Worm (Caenorhabditis elegans) whole organism, L4 larva: ENCODE data around the gene cpna-3.
A peak's percentile ranks its signal among the peaks of the same experiment; 100 is the strongest.

Source experiments
- F10B5.3 ChIP-seq: sonication (generic microtip); optimal IDR thresholded peaks from 2 replicates; lab custom pipeline; 2016; ENCODE audit warnings: mild to moderate bottlenecking, missing genetic modification characterization, missing compliant biosample characterization
- F26F4.8 ChIP-seq: fragments of 200-800 bp; sonication (Bioruptor generic); conservative IDR thresholded peaks from 2 replicates; pipeline ENCODE4 v1.3.6; 2022; ENCODE audit warnings: missing genetic modification characterization, missing compliant biosample characterization
- F44E2.7 ChIP-seq: fragments of 200-800 bp; sonication (Bioruptor generic); IDR thresholded peaks from 2 replicates; pipeline ENCODE4 v2.1.2; 2022; ENCODE audit warnings: missing genetic modification characterization, missing compliant biosample characterization
- F49E8.2 ChIP-seq: sonication (generic microtip); optimal IDR thresholded peaks from 2 replicates; lab custom pipeline; 2016; ENCODE audit warnings: missing compliant biosample characterization, mild to moderate bottlenecking, missing genetic modification characterization, borderline replicate concordance
- R02D3.7 ChIP-seq: fragments of 150-350 bp; sonication (generic microtip); optimal IDR thresholded peaks from 3 replicates; lab custom pipeline; 2014; ENCODE audit warnings: missing biosample characterization, missing genetic modification characterization
- Y48G9A.11 ChIP-seq: fragments of 200-800 bp; sonication (Bioruptor generic); IDR thresholded peaks from 2 replicates; pipeline ENCODE4 v1.3.6; 2022; ENCODE audit warnings: missing genetic modification reagents, missing genetic modification characterization, missing compliant biosample characterization
- ZK546.5 ChIP-seq, 2 experiments: sonication (generic microtip); optimal IDR thresholded peaks; 2 replicates each; lab custom pipeline; 2017; ENCODE audit warnings: missing biosample characterization in 2 of 2, missing genetic modification characterization in 2 of 2
- ceh-20 ChIP-seq: fragments of 200-800 bp; sonication (Bioruptor generic); IDR thresholded peaks from 2 replicates; pipeline ENCODE4 v1.3.6; 2022; ENCODE audit warnings: missing genetic modification reagents, missing genetic modification characterization, missing compliant biosample characterization
- ceh-28 ChIP-seq: fragments of 150-350 bp; optimal IDR thresholded peaks from 2 replicates; lab custom pipeline; 2014; ENCODE audit warnings: missing biosample characterization, missing genetic modification reagents, missing genetic modification characterization
- cey-2 ChIP-seq: sonication (generic microtip); optimal IDR thresholded peaks from 3 replicates; lab custom pipeline; 2017; ENCODE audit warnings: missing genetic modification characterization, mild to moderate bottlenecking, missing compliant biosample characterization, antibody characterized with exemption, borderline replicate concordance; ENCODE audit not compliant: insufficient read depth
- ctbp-1 ChIP-seq: fragments of 200-800 bp; sonication (Bioruptor generic); IDR thresholded peaks from 2 replicates; pipeline ENCODE4 v1.3.6; 2022; ENCODE audit warnings: missing genetic modification reagents, missing genetic modification characterization, missing compliant biosample characterization
- daf-16 ChIP-seq, 3 experiments: sonication (generic microtip); optimal IDR thresholded peaks; 2 replicates each; lab custom pipeline; 2016 to 2017; ENCODE audit warnings: missing genetic modification characterization in 3 of 3, missing genetic modification reagents in 3 of 3, mild to moderate bottlenecking in 2 of 3, missing compliant biosample characterization in 2 of 3, missing biosample characterization in 1 of 3, moderate library complexity in 1 of 3
- daf-8 ChIP-seq: fragments of 200-800 bp; sonication (Bioruptor generic); IDR thresholded peaks from 2 replicates; pipeline ENCODE4 v1.3.6; 2022; ENCODE audit warnings: missing genetic modification characterization, missing compliant biosample characterization
- egl-27 ChIP-seq: sonication (generic microtip); optimal IDR thresholded peaks from 3 replicates; lab custom pipeline; 2017; ENCODE audit warnings: missing biosample characterization, missing genetic modification reagents, missing genetic modification characterization
- egl-43 ChIP-seq: fragments of 200-800 bp; sonication (Bioruptor generic); IDR thresholded peaks from 2 replicates; pipeline ENCODE4 v1.3.6; 2022; ENCODE audit warnings: missing genetic modification reagents, missing genetic modification characterization, missing compliant biosample characterization
- fkh-10 ChIP-seq: fragments of 150-350 bp; optimal IDR thresholded peaks from 2 replicates; lab custom pipeline; 2014; ENCODE audit warnings: missing biosample characterization, missing genetic modification reagents, missing genetic modification characterization
- hif-1 ChIP-seq, 2 experiments: sonication (generic microtip); optimal IDR thresholded peaks; 2 replicates each; lab custom pipeline; 2016 to 2017; ENCODE audit warnings: missing compliant biosample characterization in 2 of 2, missing genetic modification characterization in 2 of 2, missing genetic modification reagents in 2 of 2, missing genotype in 2 of 2, mild to moderate bottlenecking in 1 of 2
- jun-1 ChIP-seq: fragments of 150-350 bp; optimal IDR thresholded peaks from 2 replicates; lab custom pipeline; 2014; ENCODE audit warnings: missing biosample characterization, missing genetic modification reagents, missing genetic modification characterization
- lin-13 ChIP-seq: fragments of 150-350 bp; optimal IDR thresholded peaks from 2 replicates; lab custom pipeline; 2014; ENCODE audit warnings: missing biosample characterization, missing genetic modification reagents, missing genetic modification characterization
- lin-29 ChIP-seq: fragments of 200-800 bp; sonication (Bioruptor generic); IDR thresholded peaks from 2 replicates; pipeline ENCODE4 v1.3.6; 2022; ENCODE audit warnings: missing genetic modification reagents, missing genetic modification characterization, missing compliant biosample characterization
- lin-38 ChIP-seq: fragments of 200-800 bp; sonication (Bioruptor generic); IDR thresholded peaks from 2 replicates; pipeline ENCODE4 v1.3.6; 2022; ENCODE audit warnings: missing genetic modification reagents, missing genetic modification characterization, missing compliant biosample characterization
- lsy-2 ChIP-seq, 2 experiments: fragments of 150-350 bp in 1 of 2; sonication (generic microtip) in 1 of 2; optimal IDR thresholded peaks; 2 replicates each; lab custom pipeline; 2014 to 2017; ENCODE audit warnings: missing biosample characterization in 2 of 2, missing genetic modification characterization in 2 of 2
- mdt-29 ChIP-seq: fragments of 200-800 bp; sonication (Bioruptor generic); IDR thresholded peaks from 2 replicates; pipeline ENCODE4 v1.3.6; 2022; ENCODE audit warnings: missing genetic modification reagents, missing genetic modification characterization, missing compliant biosample characterization
- nhr-10 ChIP-seq: fragments of 150-350 bp; optimal IDR thresholded peaks from 2 replicates; lab custom pipeline; 2014; ENCODE audit warnings: missing biosample characterization, missing genetic modification characterization
- nhr-102 ChIP-seq: sonication (generic microtip); optimal IDR thresholded peaks from 2 replicates; lab custom pipeline; 2016; ENCODE audit warnings: mild to moderate bottlenecking, missing genetic modification characterization, moderate library complexity, missing compliant biosample characterization
- nhr-237 ChIP-seq: sonication (generic microtip); optimal IDR thresholded peaks from 2 replicates; lab custom pipeline; 2017; ENCODE audit warnings: missing biosample characterization, missing genetic modification characterization
- pha-4 ChIP-seq, 2 experiments: fragments of 150-350 bp in 1 of 2; fragments of 200-800 bp in 1 of 2; sonication (Bioruptor generic) in 1 of 2; IDR thresholded peaks in 1 of 2; optimal IDR thresholded peaks in 1 of 2; 2 replicates each; pipeline versions ENCODE4 v1.3.6 to Lab custom; 2014 to 2022; ENCODE audit warnings: missing genetic modification characterization in 2 of 2, missing genetic modification reagents in 2 of 2, missing biosample characterization in 1 of 2, missing compliant biosample characterization in 1 of 2
- pqm-1 ChIP-seq: sonication (generic microtip); optimal IDR thresholded peaks from 2 replicates; lab custom pipeline; 2017; ENCODE audit warnings: missing biosample characterization, missing genetic modification characterization
- set-16 ChIP-seq: fragments of 200-800 bp; sonication (Bioruptor generic); IDR thresholded peaks from 2 replicates; pipeline ENCODE4 v1.3.6; 2022; ENCODE audit warnings: missing genetic modification reagents, missing genetic modification characterization, missing compliant biosample characterization
- snpc-4 ChIP-seq: fragments of 150-350 bp; optimal IDR thresholded peaks from 2 replicates; lab custom pipeline; 2014; ENCODE audit warnings: missing biosample characterization, missing genetic modification characterization
- spr-3 ChIP-seq: fragments of 200-800 bp; sonication (Bioruptor generic); optimal IDR thresholded peaks from 2 replicates; lab custom pipeline; 2018; ENCODE audit warnings: mild to moderate bottlenecking, missing genetic modification characterization, missing compliant biosample characterization
- unc-39 ChIP-seq: sonication (generic microtip); optimal IDR thresholded peaks from 2 replicates; lab custom pipeline; 2017; ENCODE audit warnings: missing biosample characterization, missing genetic modification characterization
- unc-62 ChIP-seq, 3 experiments: fragments of 150-350 bp in 1 of 3; sonication (generic microtip); optimal IDR thresholded peaks in 2 of 3; peaks in 1 of 3; 1 replicate in 1 of 3; 2 replicates in 2 of 3; lab custom pipeline; 2014 to 2017; ENCODE audit warnings: missing biosample characterization in 3 of 3, missing genetic modification characterization in 3 of 3, missing genetic modification reagents in 3 of 3, missing genotype in 1 of 3
- vab-7 ChIP-seq: fragments of 200-800 bp; sonication (Bioruptor generic); IDR thresholded peaks from 2 replicates; pipeline ENCODE4 v1.3.6; 2022; ENCODE audit warnings: missing genetic modification reagents, missing genetic modification characterization, missing compliant biosample characterization
- zfp-2 ChIP-seq: sonication (generic microtip); optimal IDR thresholded peaks from 2 replicates; lab custom pipeline; 2016; ENCODE audit warnings: mild to moderate bottlenecking, missing genetic modification characterization, missing compliant biosample characterization
- zip-11 ChIP-seq: fragments of 200-800 bp; sonication (Bioruptor generic); IDR thresholded peaks from 2 replicates; pipeline ENCODE4 v1.3.6; 2022; ENCODE audit warnings: missing genetic modification characterization, missing compliant biosample characterization
- zip-2 ChIP-seq: fragments of 150-350 bp; optimal IDR thresholded peaks from 2 replicates; lab custom pipeline; 2014; ENCODE audit warnings: missing biosample characterization, missing genetic modification characterization
- ztf-11 ChIP-seq: fragments of 150-350 bp; optimal IDR thresholded peaks from 2 replicates; lab custom pipeline; 2014; ENCODE audit warnings: missing biosample characterization, missing genetic modification characterization

cpna-3 gene

ce11 chrIV:9051510-9052175 lies 45.0 kb upstream of the cpna-3 start (continued):
- TF ChIP-seq F10B5.3 (tag; lab: Kevin White, UChicago) (no peak), ztf-11 (tag; lab: Kevin White, UChicago) (no peak), nhr-10 (tag; lab: Kevin White, UChicago) (no peak), nhr-237 (tag; lab: Kevin White, UChicago) (no peak), unc-39 (no peak), daf-8 (GFP tag; lab: Robert Waterston, UW) (no peak), zfp-2 (no peak), zip-2 (tag; lab: Kevin White, UChicago) (no peak), lin-38 (no peak), egl-27 (no peak), F26F4.8 (GFP tag; lab: Robert Waterston, UW) (no peak), fkh-10 (GFP tag; lab: Kevin White, UChicago) (no peak), cey-2 (tag; lab: Kevin White, UChicago) (peak; percentile 41), spr-3 (no peak)

ce11 chrIV:9053403-9053802 lies 43.2 kb upstream of the cpna-3 start:
- TF ChIP-seq jun-1 (no peak), lin-29 (no peak), unc-62 (GFP tag; optimal IDR thresholded peaks at IDR 0.05 in 1 of 2; lab: Kevin White, UChicago) (peak in 1 of 2 experiments; percentile 51), unc-62 (tag; optimal IDR thresholded peaks at IDR 0.05; lab: Kevin White, UChicago) (no peak)

ce11 chrIV:9063518-9063917 lies 33.1 kb upstream of the cpna-3 start:
- TF ChIP-seq hif-1 (tag; optimal IDR thresholded peaks at IDR 0.05; lab: Kevin White, UChicago) (peak; percentile 40 to 86), lsy-2 (tag; optimal IDR thresholded peaks at IDR 0.05; lab: Kevin White, UChicago) (peak in 1 of 2 experiments; percentile 21), pqm-1 (peak; percentile 8), zip-11 (GFP tag; lab: Robert Waterston, UW) (no peak), zip-2 (tag; lab: Kevin White, UChicago) (no peak), daf-16 (GFP tag; optimal IDR thresholded peaks at IDR 0.05; lab: Kevin White, UChicago) (no peak), daf-16 (tag; optimal IDR thresholded peaks at IDR 0.05; lab: Kevin White, UChicago) (no peak)

- peak; percentile 55; the same call in 1 of the 2 replicates for TF ChIP-seq set-16 (GFP tag; lab: Robert Waterston, UW)
- peak; percentile 48; the same call in 1 of the 2 replicates for TF ChIP-seq egl-43 (GFP tag; lab: Robert Waterston, UW)
These were observed 29.1 kb upstream of the cpna-3 start for ce11 chrIV:9067277-9068197.

- no peak for TF ChIP-seq Y48G9A.11 (GFP tag; lab: Robert Waterston, UW)
- no peak for TF ChIP-seq snpc-4 (tag; lab: Kevin White, UChicago)
- no peak for TF ChIP-seq ctbp-1 (GFP tag; lab: Robert Waterston, UW)
- no peak for TF ChIP-seq lin-13 (GFP tag; lab: Kevin White, UChicago)
- TF ChIP-seq daf-8 (GFP tag; lab: Robert Waterston, UW) = no peak
- TF ChIP-seq mdt-29 (GFP tag; lab: Robert Waterston, UW) = no peak
- TF ChIP-seq F26F4.8 (GFP tag; lab: Robert Waterston, UW) = no peak
- no peak for TF ChIP-seq pha-4 (GFP tag; IDR thresholded peaks at IDR 0.05; lab: Robert Waterston, UW)
- no peak for TF ChIP-seq pha-4 (tag; optimal IDR thresholded peaks at IDR 0.05; lab: Kevin White, UChicago)
- TF ChIP-seq F44E2.7 (GFP tag; lab: Robert Waterston, UW) = no peak
- TF ChIP-seq F10B5.3 (tag; lab: Kevin White, UChicago) = no peak
- no peak for TF ChIP-seq ceh-20 (GFP tag; lab: Robert Waterston, UW)
- TF ChIP-seq F49E8.2 (tag; lab: Kevin White, UChicago) = no peak
- TF ChIP-seq vab-7 (GFP tag; lab: Robert Waterston, UW) = no peak
- TF ChIP-seq R02D3.7 = no peak
- no peak for TF ChIP-seq lin-29
- TF ChIP-seq ZK546.5 (tag; optimal IDR thresholded peaks at IDR 0.05; lab: Kevin White, UChicago) = no peak
- no peak for TF ChIP-seq daf-16 (GFP tag; optimal IDR thresholded peaks at IDR 0.05; lab: Kevin White, UChicago)
- no peak for TF ChIP-seq daf-16 (tag; optimal IDR thresholded peaks at IDR 0.05; lab: Kevin White, UChicago)
- TF ChIP-seq nhr-102 (tag; lab: Kevin White, UChicago) = no peak
- no peak for TF ChIP-seq ceh-28 (tag; lab: Kevin White, UChicago)
- TF ChIP-seq, all 104 proteins: peak for 0
These were observed 26.9 kb upstream of the cpna-3 start, which contains the start of gene nhr-11 for ce11 chrIV:9069703-9070102. Gene nhr-11 (plus strand): TSS chrIV:9070003.
